Fruit fly (Drosophila melanogaster): ENCODE results near the gene GstD1.

Gene GstD1

DNA sequence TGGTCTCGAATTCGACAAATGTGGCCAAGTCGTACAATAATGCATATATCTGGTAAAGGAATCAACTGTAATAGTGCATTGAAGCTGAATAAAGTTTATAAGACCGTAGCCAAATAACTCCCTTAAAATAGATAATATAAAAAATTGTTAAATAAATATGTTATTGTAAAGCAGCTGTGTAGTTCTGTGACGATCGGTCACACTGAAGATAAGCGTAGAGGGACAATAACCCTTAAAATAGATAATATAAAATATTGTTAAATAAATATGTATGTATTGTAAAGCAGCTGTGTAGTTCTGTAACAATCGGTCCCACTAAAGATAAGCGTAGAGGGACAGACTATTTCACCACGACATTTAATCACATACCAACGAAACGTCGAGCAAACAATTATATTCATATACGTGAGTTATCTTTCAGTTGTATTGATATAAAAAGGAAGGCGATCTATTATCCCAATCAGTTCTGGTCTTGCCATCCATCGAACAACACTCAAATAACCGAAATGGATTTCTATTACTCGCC lies 6.3 kb upstream of the GstD1 start, which contains the start of gene GstD5:
Gene GstD5 (plus strand): TSS at position 476 of the 526 bp plus-strand sequence.
- TF ChIP-seq CG18599 (GFP tag; optimal IDR thresholded peaks at IDR 0.05), result no peak
- no peak for TF ChIP-seq gce (GFP tag; IDR thresholded peaks at IDR 0.05)
- TF ChIP-seq stwl (tag; optimal IDR thresholded peaks at IDR 0.05), result peak; percentile 98
- no peak for TF ChIP-seq fd102C (GFP tag; optimal IDR thresholded peaks at IDR 0.05)
- TF ChIP-seq D19B (GFP tag; optimal IDR thresholded peaks at IDR 0.05), result no peak
- peak; percentile 62 for TF ChIP-seq exex (tag; optimal IDR thresholded peaks at IDR 0.05)
- TF ChIP-seq CG30431 (GFP tag; optimal IDR thresholded peaks at IDR 0.05), result no peak
- no peak for TF ChIP-seq CG6854 (GFP tag; optimal IDR thresholded peaks at IDR 0.05)
- no peak for TF ChIP-seq Dip2 (GFP tag; IDR thresholded peaks at IDR 0.05)
- TF ChIP-seq amos (GFP tag; IDR thresholded peaks at IDR 0.05; ENCODE audit: partially characterized antibody), result 0 out of 2 replicates have a peak, but pooled peaks have one; percentile 8
- TF ChIP-seq tll (GFP tag; optimal IDR thresholded peaks at IDR 0.05), result no peak
- no peak for TF ChIP-seq fru (optimal IDR thresholded peaks at IDR 0.05)
- peak; percentile 5 for TF ChIP-seq CG10267 (tag; optimal IDR thresholded peaks at IDR 0.05)
- peak; percentile 2 for TF ChIP-seq CG8924 (tag; optimal IDR thresholded peaks at IDR 0.05)
- no peak for TF ChIP-seq pb (GFP tag; optimal IDR thresholded peaks at IDR 0.05)
- TF ChIP-seq cg (GFP tag; optimal IDR thresholded peaks at IDR 0.05), result peak; percentile 10
- no peak for TF ChIP-seq CG15073 (GFP tag; optimal IDR thresholded peaks at IDR 0.05)
- TF ChIP-seq Xrp1 (GFP tag; IDR thresholded peaks at IDR 0.05), result no peak
- TF ChIP-seq CG17912 (GFP tag; optimal IDR thresholded peaks at IDR 0.05), result no peak
- no peak for TF ChIP-seq mam (GFP tag; optimal IDR thresholded peaks at IDR 0.05)
- TF ChIP-seq CG9215 (GFP tag; IDR thresholded peaks at IDR 0.05), result no peak
- no peak for TF ChIP-seq esg (GFP tag; conservative IDR thresholded peaks at IDR 0.05)
- no peak for TF ChIP-seq HLH3B (GFP tag; IDR thresholded peaks at IDR 0.05)
- no peak for TF ChIP-seq zf30C (GFP tag; optimal IDR thresholded peaks at IDR 0.05)
- TF ChIP-seq salm (tag; optimal IDR thresholded peaks at IDR 0.05), result no peak

DNA sequence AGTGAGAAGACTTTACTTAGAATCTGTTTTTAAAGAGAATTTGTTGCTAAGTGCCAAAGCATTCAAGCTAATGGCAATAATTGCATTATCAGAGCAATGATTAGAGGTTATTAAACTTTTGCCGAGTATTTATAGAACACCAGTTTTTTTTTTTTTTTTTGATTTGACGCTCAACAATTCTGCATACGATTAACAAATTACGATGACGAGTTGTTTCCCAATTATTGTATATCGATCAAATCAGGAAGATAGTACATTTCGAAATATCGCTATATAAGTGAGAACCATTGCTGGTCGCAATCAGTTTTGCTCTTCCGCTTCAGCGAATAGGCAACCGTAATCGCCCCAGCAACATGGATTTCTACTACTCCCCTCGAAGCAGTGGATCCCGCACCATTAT lies 4.7 kb upstream of the GstD1 start, which contains the start of gene GstD4:
Gene GstD4 (plus strand): TSS at position 301 of the 400 bp plus-strand sequence.
- TF ChIP-seq exex (tag; optimal IDR thresholded peaks at IDR 0.05) (peak; percentile 23), lov (optimal IDR thresholded peaks at IDR 0.05) (no peak), lov (GFP tag; IDR thresholded peaks at IDR 0.05) (no peak)

DNA sequence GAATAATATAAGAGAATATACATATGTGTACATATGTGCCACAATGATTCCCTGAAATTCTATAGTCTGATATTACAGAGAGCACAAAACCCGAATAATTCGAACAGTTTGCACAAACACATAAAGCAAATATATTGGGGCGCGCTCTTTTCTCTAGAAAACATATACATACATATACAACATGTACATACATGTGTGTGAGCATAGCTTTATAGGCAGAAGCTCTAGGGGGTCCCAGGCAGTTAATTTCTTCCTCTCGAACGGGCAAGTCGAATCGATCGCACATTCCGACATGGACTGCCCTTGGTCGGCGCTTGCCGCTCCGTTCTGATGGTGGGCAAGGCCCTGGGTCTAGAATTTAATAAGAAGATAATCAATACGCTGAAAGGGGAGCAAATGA lies 3.7 kb upstream of the GstD1 start, which contains the start of gene GstD3:
Gene GstD3 (plus strand): TSS at position 269 of the 400 bp plus-strand sequence.
- TF ChIP-seq CG12769 (tag; optimal IDR thresholded peaks at IDR 0.05), result peak; percentile 4
- TF ChIP-seq CG2199 (GFP tag; IDR thresholded peaks at IDR 0.05), result 0 out of 3 replicates have a peak, but pooled peaks have one; percentile 44
- TF ChIP-seq esg (GFP tag; conservative IDR thresholded peaks at IDR 0.05), result no peak
- no peak for TF ChIP-seq CG15601 (tag; optimal IDR thresholded peaks at IDR 0.05)
- peak; percentile 12 to 31 for TF ChIP-seq Trl (optimal IDR thresholded peaks at IDR 0.05)
- TF ChIP-seq Trl (GFP tag; optimal IDR thresholded peaks at IDR 0.05), result no peak
- TF ChIP-seq sug (tag; optimal IDR thresholded peaks at IDR 0.05), result peak; percentile 94
- TF ChIP-seq nom (GFP tag; optimal IDR thresholded peaks at IDR 0.05), result peak; percentile 15
- no peak for TF ChIP-seq CG12744 (GFP tag; optimal IDR thresholded peaks at IDR 0.05)
- no peak for TF ChIP-seq sr (GFP tag; IDR thresholded peaks at IDR 0.05)
- TF ChIP-seq cg (GFP tag; optimal IDR thresholded peaks at IDR 0.05), result peak; percentile 65
- peak; percentile 15; the same call in 1 of the 3 replicates for TF ChIP-seq Opbp (GFP tag; IDR thresholded peaks at IDR 0.05; ENCODE audit: partially characterized antibody)
